Worm (Caenorhabditis elegans) whole organism, L2 larva: ENCODE measurements around the gene cdk-1.

Source experiments
- ceh-82 ChIP-seq: fragments of 150-350 bp; optimal IDR thresholded peaks from 2 replicates; lab custom pipeline; 2014; ENCODE audit warnings: missing biosample characterization, missing genetic modification characterization
- mdl-1 ChIP-seq, 2 experiments: fragments of 150-350 bp in 1 of 2; sonication (generic microtip) in 1 of 2; optimal IDR thresholded peaks; 2 replicates each; lab custom pipeline; 2017; ENCODE audit warnings: missing biosample characterization in 2 of 2, missing genetic modification characterization in 2 of 2
- nhr-237 ChIP-seq: fragments of 150-350 bp; optimal IDR thresholded peaks from 2 replicates; lab custom pipeline; 2014; ENCODE audit warnings: missing biosample characterization, missing genetic modification characterization
- unc-39 ChIP-seq: fragments of 150-350 bp; optimal IDR thresholded peaks from 2 replicates; lab custom pipeline; 2014; ENCODE audit warnings: missing biosample characterization, missing genetic modification characterization
- ztf-4 ChIP-seq: fragments of 150-350 bp; optimal IDR thresholded peaks from 2 replicates; lab custom pipeline; 2014; ENCODE audit warnings: missing biosample characterization, missing genetic modification characterization

DNA sequence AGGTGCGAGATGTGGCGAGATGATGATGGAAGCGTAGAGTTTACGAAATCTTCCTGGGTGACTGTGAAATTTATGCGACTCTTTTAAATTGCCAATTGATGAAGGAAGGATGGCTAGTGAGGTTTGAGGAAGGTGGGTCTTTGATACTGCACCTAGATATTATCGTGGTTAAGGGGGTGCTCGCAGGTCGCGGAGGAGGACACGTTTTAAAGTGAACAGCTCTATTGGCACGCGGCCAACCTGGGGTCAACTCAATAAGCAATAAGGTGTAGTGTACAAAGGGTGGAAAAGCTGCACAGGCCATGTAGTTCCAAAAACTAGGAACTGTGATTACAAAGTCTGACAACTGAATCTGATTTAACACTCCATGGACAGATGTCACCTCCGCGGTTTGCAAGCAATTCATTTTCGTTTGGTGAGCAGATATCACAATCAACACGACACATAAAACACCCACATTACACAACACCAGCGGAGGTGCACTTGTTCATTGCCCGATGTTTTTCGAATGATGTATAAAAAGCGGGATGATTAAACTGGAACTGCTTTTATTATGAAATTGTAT, 1.9 kb upstream of the cdk-1 start:
- TF ChIP-seq ztf-4 (tag; lab: Kevin White, UChicago) = no peak
- TF ChIP-seq unc-39 (tag; lab: Kevin White, UChicago) = no peak
- no peak for TF ChIP-seq ceh-82 (tag; lab: Kevin White, UChicago)
- TF ChIP-seq mdl-1 (tag; optimal IDR thresholded peaks at IDR 0.05; lab: Kevin White, UChicago) = no peak
- no peak for TF ChIP-seq nhr-237 (tag; lab: Kevin White, UChicago)
